Fruit fly (Drosophila melanogaster) whole organism, embryonic: Measurements from ENCODE around the gene eIF4E5.

Experiments
- Asciz ChIP-seq: fragments of 200-800 bp; sonication (Bioruptor generic); optimal IDR thresholded peaks from 2 replicates; lab custom pipeline; 2017; ENCODE audit warnings: missing biosample characterization, mild to moderate bottlenecking, missing genetic modification characterization, missing genetic modification reagents
- CG10321 ChIP-seq: fragments of 200-800 bp; sonication (Bioruptor generic); IDR thresholded peaks from 2 replicates; pipeline ENCODE4 v1.3.6; 2022; ENCODE audit warnings: missing biosample characterization, missing genetic modification characterization
- CG10543 ChIP-seq: fragments of 200-800 bp; sonication (Bioruptor generic); optimal IDR thresholded peaks from 3 replicates; lab custom pipeline; 2017; ENCODE audit warnings: missing biosample characterization, mild to moderate bottlenecking, missing genetic modification characterization, moderate library complexity
- CG1233 ChIP-seq: fragments of 200-800 bp; sonication (Bioruptor generic); optimal IDR thresholded peaks from 4 replicates; lab custom pipeline; 2018; ENCODE audit warnings: missing biosample characterization, mild to moderate bottlenecking, missing genetic modification characterization
- CG12769 ChIP-seq: fragments of 200-800 bp; sonication (Bioruptor generic); optimal IDR thresholded peaks from 2 replicates; lab custom pipeline; 2019; ENCODE audit warnings: missing biosample characterization, mild to moderate bottlenecking, missing genetic modification characterization, moderate library complexity
- CG14014 ChIP-seq: fragments of 200-800 bp; sonication (Bioruptor generic); IDR thresholded peaks from 2 replicates; pipeline ENCODE4 v1.3.6; 2022; ENCODE audit warnings: missing biosample characterization, missing genetic modification characterization
- CG1529 ChIP-seq: fragments of 200-800 bp; sonication (Bioruptor generic); optimal IDR thresholded peaks from 3 replicates; lab custom pipeline; 2018; ENCODE audit warnings: missing biosample characterization, missing genetic modification characterization
- CG2678 ChIP-seq: fragments of 200-800 bp; sonication (Bioruptor generic); optimal IDR thresholded peaks from 3 replicates; lab custom pipeline; 2019; ENCODE audit warnings: missing biosample characterization, mild to moderate bottlenecking, missing genetic modification characterization, moderate library complexity
- CG34376 ChIP-seq: fragments of 200-800 bp; sonication (Bioruptor generic); optimal IDR thresholded peaks from 2 replicates; lab custom pipeline; 2018; ENCODE audit warnings: missing biosample characterization, mild to moderate bottlenecking, missing genetic modification characterization
- CG4328 ChIP-seq: fragments of 200-800 bp; sonication (Bioruptor generic); optimal IDR thresholded peaks from 3 replicates; lab custom pipeline; 2017; ENCODE audit warnings: missing biosample characterization, missing genetic modification reagents, missing genetic modification characterization
- CG4360 ChIP-seq: fragments of 200-800 bp; sonication (Bioruptor generic); IDR thresholded peaks from 2 replicates; pipeline ENCODE4 v1.3.6; 2022; ENCODE audit warnings: missing biosample characterization, missing genetic modification characterization
- CG6175 ChIP-seq: fragments of 200-800 bp; sonication (Bioruptor generic); IDR thresholded peaks from 3 replicates; pipeline ENCODE4 v1.3.6; 2022; ENCODE audit warnings: missing biosample characterization, missing genetic modification characterization
- CG6254 ChIP-seq: fragments of 200-800 bp; sonication (Bioruptor generic); optimal IDR thresholded peaks from 3 replicates; lab custom pipeline; 2017; ENCODE audit warnings: mild to moderate bottlenecking, missing biosample characterization, missing genetic modification reagents, missing genetic modification characterization
- CG6765 ChIP-seq: fragments of 200-800 bp; sonication (Bioruptor generic); optimal IDR thresholded peaks from 3 replicates; lab custom pipeline; 2017; ENCODE audit warnings: missing biosample characterization, mild to moderate bottlenecking, missing genetic modification characterization
- CG6791 ChIP-seq: fragments of 200-800 bp; sonication (Bioruptor generic); IDR thresholded peaks from 3 replicates; pipeline ENCODE4 v1.3.6; 2022; ENCODE audit warnings: missing biosample characterization, missing genetic modification characterization; ENCODE audit not compliant: partially characterized antibody
- CG7745 ChIP-seq: fragments of 200-800 bp; sonication (Bioruptor generic); optimal IDR thresholded peaks from 2 replicates; lab custom pipeline; 2018; ENCODE audit warnings: missing biosample characterization, mild to moderate bottlenecking, missing genetic modification characterization, moderate library complexity
- CG7839 ChIP-seq: fragments of 200-800 bp; sonication (Bioruptor generic); optimal IDR thresholded peaks from 3 replicates; lab custom pipeline; 2018; ENCODE audit warnings: missing biosample characterization, mild to moderate bottlenecking, missing genetic modification characterization, moderate library complexity
- CG7963 ChIP-seq: fragments of 200-800 bp; sonication (Bioruptor generic); IDR thresholded peaks from 3 replicates; pipeline ENCODE4 v1.3.6; 2022; ENCODE audit warnings: missing biosample characterization, missing genetic modification characterization; ENCODE audit not compliant: partially characterized antibody
- CG8290 ChIP-seq, 3 experiments: fragments of 200-800 bp; sonication (Bioruptor generic); optimal IDR thresholded peaks; 2 replicates each; lab custom pipeline; 2016 to 2019; ENCODE audit warnings: missing biosample characterization in 3 of 3, missing genetic modification characterization in 3 of 3, mild to moderate bottlenecking in 2 of 3, moderate library complexity in 1 of 3
- Dbx ChIP-seq: fragments of 200-800 bp; sonication (Bioruptor generic); IDR thresholded peaks from 3 replicates; pipeline ENCODE4 v1.3.6; 2022; ENCODE audit warnings: missing biosample characterization, missing genetic modification characterization
- HHEX ChIP-seq: fragments of 200-800 bp; sonication (Bioruptor generic); optimal IDR thresholded peaks from 3 replicates; lab custom pipeline; 2017; ENCODE audit warnings: missing biosample characterization, mild to moderate bottlenecking, missing genetic modification characterization, missing genetic modification reagents
- HLH54F ChIP-seq: fragments of 200-800 bp; sonication (Bioruptor generic); optimal IDR thresholded peaks from 3 replicates; lab custom pipeline; 2016; ENCODE audit warnings: missing biosample characterization, missing genetic modification characterization
- Hr39 ChIP-seq: fragments of >200 bp; optimal IDR thresholded peaks from 2 replicates; lab custom pipeline; 2017
- MESR4 ChIP-seq: fragments of 200-800 bp; sonication (Bioruptor generic); optimal IDR thresholded peaks from 2 replicates; lab custom pipeline; 2018; ENCODE audit warnings: missing biosample characterization, mild to moderate bottlenecking, missing genetic modification characterization, moderate library complexity
- Med ChIP-seq: fragments of 200-800 bp; sonication (Bioruptor generic); peaks from one replicate; lab custom pipeline; 2016; ENCODE audit warnings: missing biosample characterization, missing genetic modification characterization, mild to moderate bottlenecking, inconsistent platforms, moderate library complexity
- Opbp ChIP-seq: fragments of 200-800 bp; sonication (Bioruptor generic); IDR thresholded peaks from 3 replicates; pipeline ENCODE4 v1.3.6; 2022; ENCODE audit warnings: missing biosample characterization, missing genetic modification characterization; ENCODE audit not compliant: partially characterized antibody
- Stat92E ChIP-seq, 3 experiments: fragments of >200 bp in 2 of 3; fragments of 200-800 bp in 1 of 3; sonication (Bioruptor generic) in 1 of 3; optimal IDR thresholded peaks; 2 replicates each; lab custom pipeline; 2017 to 2019; ENCODE audit warnings: missing biosample characterization in 3 of 3, missing genetic modification characterization in 3 of 3, mild to moderate bottlenecking in 1 of 3, moderate library complexity in 1 of 3
- Vsx1 ChIP-seq: fragments of 200-800 bp; sonication (Bioruptor generic); optimal IDR thresholded peaks from 2 replicates; lab custom pipeline; 2017; ENCODE audit warnings: missing biosample characterization, mild to moderate bottlenecking, missing genetic modification characterization, missing genetic modification reagents
- bsh ChIP-seq, 2 experiments: fragments of 200-800 bp; sonication (Bioruptor generic); optimal IDR thresholded peaks; 2 replicates each; lab custom pipeline; 2017 to 2018; ENCODE audit warnings: mild to moderate bottlenecking in 2 of 2, missing biosample characterization in 2 of 2, missing genetic modification characterization in 2 of 2, moderate library complexity in 1 of 2
- caup ChIP-seq: fragments of 200-800 bp; sonication (Bioruptor generic); optimal IDR thresholded peaks from 3 replicates; lab custom pipeline; 2017; ENCODE audit warnings: missing biosample characterization, mild to moderate bottlenecking, missing genetic modification characterization, moderate library complexity; ENCODE audit not compliant: severe bottlenecking
- chinmo ChIP-seq: fragments of 200-800 bp; sonication (Bioruptor generic); IDR thresholded peaks from 4 replicates; pipeline ENCODE4 v1.3.6; 2022; ENCODE audit warnings: missing biosample characterization, missing genetic modification characterization; ENCODE audit not compliant: partially characterized antibody
- chm ChIP-seq: fragments of 200-800 bp; sonication (Bioruptor generic); IDR thresholded peaks from 2 replicates; pipeline ENCODE4 v1.3.6; 2022; ENCODE audit warnings: missing biosample characterization, missing genetic modification characterization
- ci ChIP-seq: fragments of 200-800 bp; sonication (Bioruptor generic); IDR thresholded peaks from 3 replicates; pipeline ENCODE4 v1.3.6; 2022; ENCODE audit warnings: missing biosample characterization, missing genetic modification characterization
- crol ChIP-seq: fragments of 200-800 bp; sonication (Bioruptor generic); IDR thresholded peaks from 2 replicates; pipeline ENCODE4 v1.3.6; 2022; ENCODE audit warnings: missing biosample characterization, missing genetic modification characterization
- exex ChIP-seq: fragments of 200-800 bp; sonication (Bioruptor generic); optimal IDR thresholded peaks from 4 replicates; lab custom pipeline; 2018; ENCODE audit warnings: missing biosample characterization, mild to moderate bottlenecking, missing genetic modification characterization, moderate library complexity
- hbn ChIP-seq: fragments of 200-800 bp; sonication (Bioruptor generic); IDR thresholded peaks from 2 replicates; pipeline ENCODE4 v1.3.6; 2022; ENCODE audit warnings: missing biosample characterization, missing genetic modification characterization; ENCODE audit not compliant: partially characterized antibody
- lab ChIP-seq: fragments of 200-800 bp; sonication (Bioruptor generic); optimal IDR thresholded peaks from 3 replicates; lab custom pipeline; 2017; ENCODE audit warnings: missing biosample characterization, missing genetic modification characterization, mild to moderate bottlenecking, moderate library complexity, missing genetic modification reagents
- mirr ChIP-seq: fragments of 200-800 bp; sonication (Bioruptor generic); optimal IDR thresholded peaks from 3 replicates; lab custom pipeline; 2018; ENCODE audit warnings: missing biosample characterization, mild to moderate bottlenecking, missing genetic modification characterization
- otp ChIP-seq: fragments of 200-800 bp; sonication (Bioruptor generic); IDR thresholded peaks from 3 replicates; pipeline ENCODE4, ENCODE4 v1.3.6; 2022; ENCODE audit warnings: missing biosample characterization, missing genetic modification characterization
- salm ChIP-seq: fragments of 200-800 bp; sonication (Bioruptor generic); optimal IDR thresholded peaks from 2 replicates; lab custom pipeline; 2018; ENCODE audit warnings: missing biosample characterization, mild to moderate bottlenecking, missing genetic modification characterization
- schlank ChIP-seq: fragments of 200-800 bp; sonication (Bioruptor generic); optimal IDR thresholded peaks from 2 replicates; lab custom pipeline; 2018; ENCODE audit warnings: missing biosample characterization, mild to moderate bottlenecking, missing genetic modification characterization
- sd ChIP-seq: fragments of 200-800 bp; sonication (Bioruptor generic); optimal IDR thresholded peaks from 3 replicates; lab custom pipeline; 2018; ENCODE audit warnings: missing biosample characterization, mild to moderate bottlenecking, missing genetic modification characterization, moderate library complexity
- sens ChIP-seq: fragments of 200-800 bp; sonication (Bioruptor generic); peaks from one replicate; lab custom pipeline; 2016; ENCODE audit warnings: missing biosample characterization, missing genetic modification characterization
- sens-2 ChIP-seq: fragments of 200-800 bp; sonication (Bioruptor generic); IDR thresholded peaks from 2 replicates; pipeline ENCODE4 v1.3.6; 2022; ENCODE audit warnings: missing biosample characterization, missing genetic modification characterization
- shn ChIP-seq: fragments of 200-800 bp; sonication (Bioruptor generic); optimal IDR thresholded peaks from 3 replicates; lab custom pipeline; 2016; ENCODE audit warnings: missing biosample characterization, missing genetic modification characterization
- slou ChIP-seq: fragments of 200-800 bp; sonication (Bioruptor generic); optimal IDR thresholded peaks from 3 replicates; lab custom pipeline; 2016; ENCODE audit warnings: missing biosample characterization, missing genetic modification characterization
- trh ChIP-seq: fragments of 200-800 bp; sonication (Bioruptor generic); optimal IDR thresholded peaks from 2 replicates; lab custom pipeline; 2016; ENCODE audit warnings: missing biosample characterization, missing genetic modification characterization
- ttk ChIP-seq: fragments of 200-800 bp; sonication (Bioruptor generic); IDR thresholded peaks from 2 replicates; pipeline ENCODE4 v2.1.2; 2022; ENCODE audit warnings: missing biosample characterization, missing genetic modification characterization
- tx ChIP-seq: fragments of 200-800 bp; sonication (Bioruptor generic); optimal IDR thresholded peaks from 2 replicates; lab custom pipeline; 2016; ENCODE audit warnings: missing biosample characterization, missing genetic modification characterization

eIF4E5 gene

DNA sequence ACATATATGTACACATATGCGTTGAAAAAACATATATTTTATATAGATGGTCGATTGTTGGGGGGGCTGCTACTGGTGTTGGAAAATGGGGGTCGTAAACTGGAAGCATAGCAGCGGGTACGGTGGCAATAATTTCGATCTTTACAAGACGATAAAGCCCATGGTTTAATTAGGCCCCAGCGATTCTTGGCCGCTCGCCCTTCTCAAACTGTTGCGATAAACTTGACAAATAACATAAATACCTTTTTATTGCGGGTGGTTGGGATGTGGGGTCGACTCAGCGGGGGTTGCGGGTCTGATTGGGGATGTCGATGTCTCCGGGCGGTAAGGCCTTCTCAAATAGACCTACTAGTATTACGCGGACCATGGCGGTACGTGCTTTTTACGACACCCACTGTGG is 44.0 kb downstream of the eIF4E5 start (continued):
- TF ChIP-seq CG8290 (GFP tag; optimal IDR thresholded peaks at IDR 0.05; lab: Kevin White, UChicago): no peak
- TF ChIP-seq CG8290 (tag; optimal IDR thresholded peaks at IDR 0.05; lab: Kevin White, UChicago): peak in 1 of 2 experiments; percentile 24
- peak; percentile 61 for TF ChIP-seq Med
- peak; percentile 30 for TF ChIP-seq CG7745 (tag; lab: Kevin White, UChicago)
- no peak for TF ChIP-seq CG4328 (GFP tag; lab: Kevin White, UChicago)
- TF ChIP-seq salm (tag; lab: Kevin White, UChicago): peak; percentile 50
- TF ChIP-seq slou: no peak
- no peak for TF ChIP-seq ttk (GFP tag; lab: Robert Waterston, UW)
- TF ChIP-seq crol (GFP tag; lab: Robert Waterston, UW): peak; percentile 69
- no peak for TF ChIP-seq CG6765 (GFP tag; lab: Kevin White, UChicago)
- TF ChIP-seq CG1233 (GFP tag; lab: Kevin White, UChicago): no peak
- TF ChIP-seq MESR4 (GFP tag; lab: Kevin White, UChicago): no peak
- TF ChIP-seq HLH54F: no peak
- no peak for TF ChIP-seq CG10321 (GFP tag; lab: Robert Waterston, UW)
- TF ChIP-seq HHEX (GFP tag; lab: Kevin White, UChicago): peak; percentile 15
- no peak for TF ChIP-seq hbn (GFP tag; lab: Robert Waterston, UW)
- TF ChIP-seq CG4360 (GFP tag; lab: Robert Waterston, UW): no peak
- TF ChIP-seq CG34376: peak; percentile 72
- no peak for TF ChIP-seq sens (GFP tag; lab: Kevin White, UChicago)
- 0 out of 2 replicates have a peak, but pooled peaks have one; percentile 59 for TF ChIP-seq chm
- peak; percentile 0 for TF ChIP-seq CG12769 (tag; lab: Kevin White, UChicago)
- no peak for TF ChIP-seq CG14014
- TF ChIP-seq exex (tag; lab: Kevin White, UChicago): peak; percentile 97
- TF ChIP-seq CG6791 (GFP tag; lab: Robert Waterston, UW): peak; percentile 49; the same call in 2 of the 3 replicates
- peak; percentile 5 for TF ChIP-seq CG7839
- TF ChIP-seq trh (GFP tag; lab: Kevin White, UChicago): no peak
- TF ChIP-seq ci (GFP tag; lab: Robert Waterston, UW): peak; percentile 58; the same call in 1 of the 3 replicates
- TF ChIP-seq mirr: peak; percentile 61
- TF ChIP-seq CG7963: no peak
- no peak for TF ChIP-seq Asciz (GFP tag; lab: Kevin White, UChicago)
- peak in 1 of 2 experiments; percentile 14 for TF ChIP-seq bsh (GFP tag; optimal IDR thresholded peaks at IDR 0.05; lab: Kevin White, UChicago)
- TF ChIP-seq CG10543 (GFP tag; lab: Kevin White, UChicago): peak; percentile 25
- TF ChIP-seq chinmo (GFP tag; lab: Robert Waterston, UW): 0 out of 4 replicates have a peak, but pooled peaks have one; percentile 26
- peak; percentile 21 for TF ChIP-seq CG6254 (GFP tag; lab: Kevin White, UChicago)
- TF ChIP-seq tx (GFP tag; lab: Kevin White, UChicago): no peak
- 0 out of 2 replicates have a peak, but pooled peaks have one; percentile 38 for TF ChIP-seq sens-2 (GFP tag; lab: Robert Waterston, UW)
- no peak for TF ChIP-seq Opbp
- no peak for TF ChIP-seq Dbx (GFP tag; lab: Robert Waterston, UW)
- no peak for TF ChIP-seq CG1529 (GFP tag; lab: Kevin White, UChicago)
- peak; percentile 17 for TF ChIP-seq caup (GFP tag; lab: Kevin White, UChicago)
- TF ChIP-seq CG6175: no peak
- peak; percentile 32 for TF ChIP-seq lab
- 0 out of 3 replicates have a peak, but pooled peaks have one; percentile 16 for TF ChIP-seq otp (GFP tag; lab: Robert Waterston, UW)
- peak; percentile 67 for TF ChIP-seq sd (tag; lab: Kevin White, UChicago)
- TF ChIP-seq schlank (tag; lab: Kevin White, UChicago): no peak
- no peak for TF ChIP-seq Stat92E (GFP tag; optimal IDR thresholded peaks at IDR 0.05; lab: Kevin White, UChicago)
- TF ChIP-seq shn (GFP tag; lab: Kevin White, UChicago): no peak
- TF ChIP-seq CG2678 (tag; lab: Kevin White, UChicago): peak; percentile 36
- TF ChIP-seq Hr39 (lab: Kevin White, UChicago): no peak
- TF ChIP-seq Vsx1 (GFP tag; lab: Kevin White, UChicago): peak; percentile 94
